Worm (Caenorhabditis elegans) whole organism, L2 larva: ENCODE measurements around the gene K05D4.9.

Source experiments
- ZK546.5 ChIP-seq: sonication (generic microtip); optimal IDR thresholded peaks from 2 replicates; lab custom pipeline; 2017; ENCODE audit warnings: missing biosample characterization, missing genetic modification characterization
- alr-1 ChIP-seq: fragments of 150-350 bp; optimal IDR thresholded peaks from 2 replicates; lab custom pipeline; 2014; ENCODE audit warnings: missing biosample characterization, missing genetic modification characterization
- blmp-1 ChIP-seq: sonication (generic microtip); optimal IDR thresholded peaks from 2 replicates; lab custom pipeline; 2017; ENCODE audit warnings: missing genetic modification characterization, mild to moderate bottlenecking, missing compliant biosample characterization, antibody characterized with exemption, moderate library complexity; ENCODE audit not compliant: insufficient read depth
- lin-11 ChIP-seq: fragments of 150-350 bp; sonication (generic microtip); optimal IDR thresholded peaks from 2 replicates; lab custom pipeline; 2014; ENCODE audit warnings: missing biosample characterization, missing genetic modification characterization, inconsistent platforms, mixed read lengths
- lin-13 ChIP-seq: fragments of 150-350 bp; optimal IDR thresholded peaks from 2 replicates; lab custom pipeline; 2014; ENCODE audit warnings: missing biosample characterization, missing genetic modification reagents, missing genetic modification characterization
- nhr-6 ChIP-seq: fragments of 150-350 bp; optimal IDR thresholded peaks from 2 replicates; lab custom pipeline; 2014; ENCODE audit warnings: missing biosample characterization, missing genetic modification characterization
- nhr-77 ChIP-seq: fragments of 150-350 bp; optimal IDR thresholded peaks from 2 replicates; lab custom pipeline; 2014; ENCODE audit warnings: missing biosample characterization, missing genetic modification characterization
- unc-55 ChIP-seq: fragments of 150-350 bp; sonication (generic microtip); optimal IDR thresholded peaks from 3 replicates; lab custom pipeline; 2014; ENCODE audit warnings: missing biosample characterization, missing genetic modification reagents, missing genetic modification characterization

DNA sequence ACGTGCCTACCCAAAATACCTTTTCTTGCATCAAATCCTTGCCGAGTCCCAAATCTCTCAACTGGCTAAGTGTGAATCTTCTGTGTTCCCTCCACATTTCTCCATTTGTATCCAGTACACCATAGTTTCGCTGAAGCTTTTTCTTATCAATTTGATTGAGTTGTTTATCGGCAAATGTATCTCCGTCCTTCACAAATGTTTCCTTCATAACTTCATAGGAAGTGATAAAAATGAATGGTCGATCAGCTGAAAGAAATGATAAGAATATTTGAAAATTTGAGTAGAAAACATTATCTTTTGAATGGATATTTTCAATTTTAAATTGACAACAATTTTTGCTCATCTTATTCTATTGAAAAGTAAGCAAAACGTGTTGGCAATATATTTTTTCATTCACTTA lies 3.6 kb upstream of the K05D4.9 start:
- TF ChIP-seq blmp-1 (tag; lab: Kevin White, UChicago) (no peak), unc-55 (no peak), ZK546.5 (tag; lab: Kevin White, UChicago) (no peak), nhr-6 (tag; lab: Kevin White, UChicago) (no peak), lin-11 (tag; lab: Kevin White, UChicago) (no peak), lin-13 (GFP tag; lab: Kevin White, UChicago) (no peak), nhr-77 (no peak), alr-1 (no peak)
